Worm (Caenorhabditis elegans) whole organism, L4 larva: ENCODE measurements around the gene C16C8.12.

Experiments
- F49E8.2 ChIP-seq: sonication (generic microtip); optimal IDR thresholded peaks from 2 replicates; lab custom pipeline; 2016; ENCODE audit warnings: missing compliant biosample characterization, mild to moderate bottlenecking, missing genetic modification characterization, borderline replicate concordance
- ZK546.5 ChIP-seq, 2 experiments: sonication (generic microtip); optimal IDR thresholded peaks; 2 replicates each; lab custom pipeline; 2017; ENCODE audit warnings: missing biosample characterization in 2 of 2, missing genetic modification characterization in 2 of 2
- aly-2 ChIP-seq: sonication (generic microtip); optimal IDR thresholded peaks from 2 replicates; lab custom pipeline; 2018; ENCODE audit warnings: missing biosample characterization, missing genetic modification characterization
- ces-1 ChIP-seq: fragments of 150-350 bp; sonication (generic microtip); optimal IDR thresholded peaks from 4 replicates; lab custom pipeline; 2014; ENCODE audit warnings: missing biosample characterization, missing genetic modification reagents, missing genetic modification characterization
- egl-27 ChIP-seq: sonication (generic microtip); optimal IDR thresholded peaks from 3 replicates; lab custom pipeline; 2017; ENCODE audit warnings: missing biosample characterization, missing genetic modification reagents, missing genetic modification characterization
- lin-13 ChIP-seq: fragments of 150-350 bp; optimal IDR thresholded peaks from 2 replicates; lab custom pipeline; 2014; ENCODE audit warnings: missing biosample characterization, missing genetic modification reagents, missing genetic modification characterization
- lir-3 ChIP-seq: sonication (generic microtip); optimal IDR thresholded peaks from 2 replicates; lab custom pipeline; 2016; ENCODE audit warnings: mild to moderate bottlenecking, missing genetic modification characterization, missing compliant biosample characterization
- lsy-2 ChIP-seq, 2 experiments: fragments of 150-350 bp in 1 of 2; sonication (generic microtip) in 1 of 2; optimal IDR thresholded peaks; 2 replicates each; lab custom pipeline; 2014 to 2017; ENCODE audit warnings: missing biosample characterization in 2 of 2, missing genetic modification characterization in 2 of 2
- nhr-237 ChIP-seq: sonication (generic microtip); optimal IDR thresholded peaks from 2 replicates; lab custom pipeline; 2017; ENCODE audit warnings: missing biosample characterization, missing genetic modification characterization
- unc-130 ChIP-seq: sonication (generic microtip); optimal IDR thresholded peaks from 2 replicates; lab custom pipeline; 2016; ENCODE audit warnings: missing genetic modification reagents, missing genetic modification characterization, missing compliant biosample characterization

DNA sequence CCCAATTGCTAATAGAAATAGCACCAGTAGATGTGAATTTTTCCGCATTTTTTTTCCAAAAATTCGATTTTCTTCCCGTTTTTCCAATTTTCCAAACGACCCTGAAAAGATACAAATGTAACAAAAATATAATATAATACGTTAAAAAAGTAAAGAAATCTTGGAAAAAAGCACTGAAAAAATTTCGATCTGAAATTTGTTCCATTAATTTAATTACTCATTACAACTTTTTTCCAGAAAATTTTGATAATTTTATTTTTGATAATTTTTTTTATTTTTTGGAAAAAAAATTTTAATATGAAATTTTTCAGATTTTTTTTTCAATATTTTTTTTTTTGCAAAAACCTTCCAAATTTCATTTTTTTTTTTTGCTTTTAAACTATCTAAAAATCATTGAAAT is 16.1 kb upstream of the C16C8.12 start, which contains the start of gene skpo-2:
- TF ChIP-seq lsy-2 (tag; optimal IDR thresholded peaks at IDR 0.05; lab: Kevin White, UChicago), result no peak
- no peak for TF ChIP-seq ces-1 (GFP tag; lab: Kevin White, UChicago)
- TF ChIP-seq F49E8.2, result no peak
- no peak for TF ChIP-seq unc-130
- TF ChIP-seq ZK546.5 (tag; optimal IDR thresholded peaks at IDR 0.05; lab: Kevin White, UChicago), result no peak
- TF ChIP-seq aly-2, result no peak
- no peak for TF ChIP-seq lir-3
- no peak for TF ChIP-seq nhr-237 (tag; lab: Kevin White, UChicago)
- TF ChIP-seq egl-27 (tag; lab: Kevin White, UChicago), result no peak
- no peak for TF ChIP-seq lin-13 (GFP tag; lab: Kevin White, UChicago)
